Worm (Caenorhabditis elegans) whole organism, late embryonic: Measurements from ENCODE around the gene T21B4.15.

Experiments used
- C38D4.7 ChIP-seq: fragments of 200-800 bp; sonication (Bioruptor generic); optimal IDR thresholded peaks from 2 replicates; lab custom pipeline; 2018; ENCODE audit warnings: mild to moderate bottlenecking, missing genetic modification characterization, moderate library complexity, missing compliant biosample characterization
- fkh-10 ChIP-seq: fragments of 150-350 bp; optimal IDR thresholded peaks from 2 replicates; lab custom pipeline; 2014; ENCODE audit warnings: missing biosample characterization, missing genetic modification reagents, missing genetic modification characterization

DNA sequence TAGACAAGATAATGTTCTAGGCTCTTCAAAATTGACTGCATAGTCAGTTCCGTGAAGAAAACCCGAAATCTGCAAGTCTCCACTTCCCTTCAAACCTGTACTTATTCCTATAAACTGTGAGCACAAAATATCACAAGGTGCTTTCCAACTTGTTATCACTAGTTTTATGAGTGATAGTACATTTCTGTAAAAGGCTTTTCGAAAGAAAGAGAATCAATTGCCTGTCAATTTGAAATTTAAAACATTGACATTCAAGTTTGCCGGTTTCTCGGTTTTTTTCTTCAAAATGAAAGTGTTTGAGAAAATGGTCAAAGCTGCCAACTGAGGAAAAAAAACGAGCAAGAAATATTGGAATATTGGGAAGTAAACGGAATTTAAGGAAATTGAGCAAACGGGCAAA, 28.0 kb downstream of the T21B4.15 start:
- TF ChIP-seq C38D4.7 (no peak), fkh-10 (GFP tag; lab: Kevin White, UChicago) (no peak)
